Fruit fly (Drosophila melanogaster): ENCODE results near the gene CG13625.

CG13625 gene

dm6 chr3R:24580067-24580962 is 4.6 kb downstream of the CG13625 start (continued):
- no peak for TF ChIP-seq CG11696 (GFP tag; IDR thresholded peaks at IDR 0.05)

dm6 chr3R:24577355-24577754 is 7.6 kb downstream of the CG13625 start:
- TF ChIP-seq sob (GFP tag; IDR thresholded peaks at IDR 0.05): peak; percentile 11; the same call in 1 of the 2 replicates
- peak; percentile 16 for TF ChIP-seq CG10543 (GFP tag; optimal IDR thresholded peaks at IDR 0.05)
- no peak for TF ChIP-seq CG8924 (tag; optimal IDR thresholded peaks at IDR 0.05)
- TF ChIP-seq vvl (GFP tag; IDR thresholded peaks at IDR 0.05): peak; percentile 26; the same call in 1 of the 2 replicates
- TF ChIP-seq schlank (tag; optimal IDR thresholded peaks at IDR 0.05): no peak
- TF ChIP-seq CG12071 (GFP tag; optimal IDR thresholded peaks at IDR 0.05): peak; percentile 14
- TF ChIP-seq Ets65A (GFP tag): peak; percentile 51
- no peak for TF ChIP-seq CG33213 (GFP tag; optimal IDR thresholded peaks at IDR 0.05)
- peak; percentile 6 for TF ChIP-seq lab (GFP tag; optimal IDR thresholded peaks at IDR 0.05)
- TF ChIP-seq ash1 (GFP tag; optimal IDR thresholded peaks at IDR 0.05): peak; percentile 33
- TF ChIP-seq Jarid2 (GFP tag; optimal IDR thresholded peaks at IDR 0.05): peak; percentile 37
- TF ChIP-seq Kr (GFP tag; optimal IDR thresholded peaks at IDR 0.05): no peak
- peak; percentile 93 for TF ChIP-seq nerfin-1 (tag; optimal IDR thresholded peaks at IDR 0.05)
- TF ChIP-seq bbx (GFP tag; IDR thresholded peaks at IDR 0.05; ENCODE audit: partially characterized antibody): peak; percentile 37; the same call in 1 of the 2 replicates
- TF ChIP-seq sna (GFP tag; IDR thresholded peaks at IDR 0.05; ENCODE audit: partially characterized antibody): no peak
- peak; percentile 82 for TF ChIP-seq seq (GFP tag; IDR thresholded peaks at IDR 0.05)
- TF ChIP-seq CG1602 (GFP tag; optimal IDR thresholded peaks at IDR 0.05): no peak
- TF ChIP-seq CG17359 (tag; optimal IDR thresholded peaks at IDR 0.05): peak; percentile 0
- peak; percentile 99 for TF ChIP-seq pros (GFP tag; optimal IDR thresholded peaks at IDR 0.05)
- no peak for TF ChIP-seq cas (GFP tag; IDR thresholded peaks at IDR 0.05)
- TF ChIP-seq CG11398 (GFP tag; optimal IDR thresholded peaks at IDR 0.05): no peak
- TF ChIP-seq chm (GFP tag; IDR thresholded peaks at IDR 0.05): peak; percentile 9; the same call in 1 of the 2 replicates
- TF ChIP-seq Trl (optimal IDR thresholded peaks at IDR 0.05): peak; percentile 2 to 20
- no peak for TF ChIP-seq Trl (GFP tag; optimal IDR thresholded peaks at IDR 0.05)
- peak; percentile 6; the same call in 1 of the 2 replicates for TF ChIP-seq Bgb (GFP tag; IDR thresholded peaks at IDR 0.05; ENCODE audit: partially characterized antibody)
- TF ChIP-seq abd-A (tag; optimal IDR thresholded peaks at IDR 0.05): peak; percentile 47
- no peak for TF ChIP-seq CG30403 (GFP tag; optimal IDR thresholded peaks at IDR 0.05)
- TF ChIP-seq sd (tag; optimal IDR thresholded peaks at IDR 0.05): peak; percentile 51
- TF ChIP-seq onecut (GFP tag; IDR thresholded peaks at IDR 0.05): 0 out of 2 replicates have a peak, but pooled peaks have one; percentile 26
- TF ChIP-seq Atf6 (GFP tag; IDR thresholded peaks at IDR 0.05): 0 out of 2 replicates have a peak, but pooled peaks have one; percentile 17
- TF ChIP-seq Rfx (GFP tag; IDR thresholded peaks at IDR 0.05): no peak
- TF ChIP-seq crol (GFP tag; IDR thresholded peaks at IDR 0.05): peak; percentile 41; the same call in 1 of the 2 replicates
- TF ChIP-seq chinmo (GFP tag; IDR thresholded peaks at IDR 0.05; ENCODE audit: partially characterized antibody): 0 out of 4 replicates have a peak, but pooled peaks have one; percentile 46
- peak; percentile 6 for TF ChIP-seq Dip3 (GFP tag; optimal IDR thresholded peaks at IDR 0.05)
- peak; percentile 52 for TF ChIP-seq Med (GFP tag)
- peak; percentile 59; the same call in 2 of the 3 replicates for TF ChIP-seq ci (GFP tag; IDR thresholded peaks at IDR 0.05)
- TF ChIP-seq CG13894 (tag; optimal IDR thresholded peaks at IDR 0.05): peak; percentile 96
- no peak for TF ChIP-seq Dip2 (GFP tag; IDR thresholded peaks at IDR 0.05)
- peak; percentile 83 for TF ChIP-seq Deaf1 (tag; optimal IDR thresholded peaks at IDR 0.05)
- TF ChIP-seq amos (GFP tag; IDR thresholded peaks at IDR 0.05; ENCODE audit: partially characterized antibody): peak; percentile 24; the same call in 1 of the 2 replicates

Measured in whole organism, embryonic.